Fruit fly (Drosophila melanogaster) whole organism, prepupa: ENCODE measurements around the gene P5cr.

ENCODE experiments used
- CG10631 ChIP-seq: fragments of 200-800 bp; sonication (Bioruptor generic); optimal IDR thresholded peaks from 2 replicates; lab custom pipeline; 2016; ENCODE audit warnings: missing biosample characterization, missing genetic modification characterization
- CG10669 ChIP-seq: fragments of 200-800 bp; sonication (Bioruptor generic); optimal IDR thresholded peaks from 3 replicates; lab custom pipeline; 2018; ENCODE audit warnings: missing biosample characterization, mild to moderate bottlenecking, missing genetic modification characterization, moderate library complexity
- CG15336 ChIP-seq: fragments of 200-800 bp; sonication (Bioruptor generic); IDR thresholded peaks from 2 replicates; pipeline ENCODE4 v1.3.6; 2022; ENCODE audit warnings: missing biosample characterization, missing genetic modification characterization
- CG1621 ChIP-seq: fragments of 200-800 bp; sonication (Bioruptor generic); optimal IDR thresholded peaks from 3 replicates; lab custom pipeline; 2018; ENCODE audit warnings: missing biosample characterization, mild to moderate bottlenecking, missing genetic modification characterization
- CG16779 ChIP-seq: fragments of 200-800 bp; sonication (Bioruptor generic); optimal IDR thresholded peaks from 3 replicates; lab custom pipeline; 2017; ENCODE audit warnings: missing biosample characterization, mild to moderate bottlenecking, missing genetic modification characterization
- CG31627 ChIP-seq: fragments of 200-800 bp; sonication (Bioruptor generic); optimal IDR thresholded peaks from 3 replicates; lab custom pipeline; 2016; ENCODE audit warnings: missing biosample characterization, missing genetic modification characterization
- CG32006 ChIP-seq: fragments of 200-800 bp; sonication (Bioruptor generic); optimal IDR thresholded peaks from 3 replicates; lab custom pipeline; 2017; ENCODE audit warnings: missing biosample characterization, mild to moderate bottlenecking, missing genetic modification characterization
- CG34406 ChIP-seq: fragments of 200-800 bp; sonication (Bioruptor generic); optimal IDR thresholded peaks from 3 replicates; lab custom pipeline; 2016; ENCODE audit warnings: missing biosample characterization, missing genetic modification characterization
- CG4318 ChIP-seq: fragments of 200-800 bp; sonication (Bioruptor generic); optimal IDR thresholded peaks from 3 replicates; lab custom pipeline; 2017; ENCODE audit warnings: missing biosample characterization, mild to moderate bottlenecking, missing genetic modification characterization
- CG6163 ChIP-seq: fragments of 200-800 bp; sonication (Bioruptor generic); IDR thresholded peaks from 3 replicates; pipeline ENCODE4 v1.3.6; 2022; ENCODE audit warnings: missing biosample characterization, missing genetic modification characterization
- CG6276 ChIP-seq: fragments of 200-800 bp; sonication (Bioruptor generic); optimal IDR thresholded peaks from 2 replicates; lab custom pipeline; 2017; ENCODE audit warnings: missing biosample characterization, mild to moderate bottlenecking, missing genetic modification characterization
- CG6792 ChIP-seq: fragments of 200-800 bp; sonication (Bioruptor generic); optimal IDR thresholded peaks from 3 replicates; lab custom pipeline; 2016; ENCODE audit warnings: missing biosample characterization, missing genetic modification characterization
- CG6854 ChIP-seq: fragments of 200-800 bp; sonication (Bioruptor generic); optimal IDR thresholded peaks from 2 replicates; lab custom pipeline; 2017; ENCODE audit warnings: missing biosample characterization, mild to moderate bottlenecking, missing genetic modification characterization
- CG7368 ChIP-seq: fragments of 200-800 bp; sonication (Bioruptor generic); optimal IDR thresholded peaks from 3 replicates; lab custom pipeline; 2016; ENCODE audit warnings: missing biosample characterization, missing genetic modification characterization
- CG8119 ChIP-seq: fragments of 200-800 bp; sonication (Bioruptor generic); IDR thresholded peaks from 3 replicates; pipeline ENCODE4 v1.3.6; 2022; ENCODE audit warnings: missing biosample characterization, missing genetic modification characterization
- CG8632 ChIP-seq: fragments of 200-800 bp; sonication (Bioruptor generic); optimal IDR thresholded peaks from 3 replicates; lab custom pipeline; 2016; ENCODE audit warnings: missing biosample characterization, missing genetic modification characterization
- Eip75B ChIP-seq: fragments of 200-800 bp; sonication (Bioruptor generic); optimal IDR thresholded peaks from 3 replicates; lab custom pipeline; 2016; ENCODE audit warnings: missing biosample characterization, missing genetic modification characterization
- Eip93F ChIP-seq: fragments of 200-800 bp; sonication (Bioruptor generic); optimal IDR thresholded peaks from 2 replicates; lab custom pipeline; 2016; ENCODE audit warnings: missing biosample characterization, mild to moderate bottlenecking, missing genetic modification characterization
- Ets21C ChIP-seq: fragments of 200-800 bp; sonication (Bioruptor generic); optimal IDR thresholded peaks from 3 replicates; lab custom pipeline; 2016; ENCODE audit warnings: missing biosample characterization, missing genetic modification characterization
- Ets96B ChIP-seq: fragments of 200-800 bp; optimal IDR thresholded peaks from 2 replicates; lab custom pipeline; 2019; ENCODE audit warnings: missing biosample characterization, mild to moderate bottlenecking, missing genetic modification characterization, moderate library complexity
- Hr39 ChIP-seq: fragments of 200-800 bp; sonication (Bioruptor generic); optimal IDR thresholded peaks from 2 replicates; lab custom pipeline; 2016; ENCODE audit warnings: missing biosample characterization, missing genetic modification characterization
- Hr4 ChIP-seq: fragments of 200-800 bp; sonication (Bioruptor generic); optimal IDR thresholded peaks from 3 replicates; lab custom pipeline; 2016; ENCODE audit warnings: missing biosample characterization, missing genetic modification characterization
- Lpt ChIP-seq: fragments of 200-800 bp; sonication (Bioruptor generic); optimal IDR thresholded peaks from 3 replicates; lab custom pipeline; 2016; ENCODE audit warnings: missing biosample characterization, missing genetic modification characterization
- Met ChIP-seq: fragments of 200-800 bp; sonication (Bioruptor generic); optimal IDR thresholded peaks from 3 replicates; lab custom pipeline; 2016; ENCODE audit warnings: missing biosample characterization, missing genetic modification characterization
- OdsH ChIP-seq: fragments of 200-800 bp; sonication (Bioruptor generic); optimal IDR thresholded peaks from 3 replicates; lab custom pipeline; 2016; ENCODE audit warnings: missing biosample characterization, missing genetic modification characterization
- Smox ChIP-seq: fragments of 200-800 bp; sonication (Bioruptor generic); optimal IDR thresholded peaks from 3 replicates; lab custom pipeline; 2016; ENCODE audit warnings: missing biosample characterization, missing genetic modification characterization
- Sox102F ChIP-seq: fragments of 200-800 bp; sonication (Bioruptor generic); optimal IDR thresholded peaks from 2 replicates; lab custom pipeline; 2016; ENCODE audit warnings: missing biosample characterization, mild to moderate bottlenecking, missing genetic modification characterization
- Sox14 ChIP-seq: fragments of 200-800 bp; sonication (Bioruptor generic); optimal IDR thresholded peaks from 3 replicates; lab custom pipeline; 2016; ENCODE audit warnings: missing biosample characterization, missing genetic modification characterization
- Sox15 ChIP-seq: fragments of 200-800 bp; sonication (Bioruptor generic); optimal IDR thresholded peaks from 3 replicates; lab custom pipeline; 2016; ENCODE audit warnings: missing biosample characterization, missing genetic modification characterization
- achi ChIP-seq: fragments of 200-800 bp; sonication (Bioruptor generic); optimal IDR thresholded peaks from 3 replicates; lab custom pipeline; 2016; ENCODE audit warnings: missing biosample characterization, missing genetic modification characterization
- acj6 ChIP-seq: fragments of 200-800 bp; sonication (Bioruptor generic); optimal IDR thresholded peaks from 3 replicates; lab custom pipeline; 2016; ENCODE audit warnings: missing biosample characterization, missing genetic modification characterization
- eg ChIP-seq: fragments of 200-800 bp; sonication (Bioruptor generic); IDR thresholded peaks from 3 replicates; pipeline ENCODE4 v1.3.6; 2022; ENCODE audit warnings: missing biosample characterization, missing genetic modification characterization
- esn ChIP-seq: fragments of 200-800 bp; sonication (Bioruptor generic); optimal IDR thresholded peaks from 2 replicates; lab custom pipeline; 2016; ENCODE audit warnings: missing biosample characterization, mild to moderate bottlenecking, missing genetic modification characterization, moderate library complexity
- fd59A ChIP-seq: fragments of 200-800 bp; sonication (Bioruptor generic); optimal IDR thresholded peaks from 2 replicates; lab custom pipeline; 2017; ENCODE audit warnings: missing biosample characterization, mild to moderate bottlenecking, missing genetic modification characterization, missing genetic modification reagents
- fd85E ChIP-seq: fragments of 200-800 bp; sonication (Bioruptor generic); optimal IDR thresholded peaks from 3 replicates; lab custom pipeline; 2016; ENCODE audit warnings: missing biosample characterization, missing genetic modification characterization
- fkh ChIP-seq: fragments of 200-800 bp; sonication (Bioruptor generic); optimal IDR thresholded peaks from 3 replicates; lab custom pipeline; 2017; ENCODE audit warnings: missing biosample characterization, mild to moderate bottlenecking, missing genetic modification characterization, moderate library complexity
- lz ChIP-seq: fragments of 200-800 bp; sonication (Bioruptor generic); optimal IDR thresholded peaks from 3 replicates; lab custom pipeline; 2016; ENCODE audit warnings: missing biosample characterization, missing genetic modification characterization
- net ChIP-seq: fragments of 200-800 bp; sonication (Bioruptor generic); optimal IDR thresholded peaks from 3 replicates; lab custom pipeline; 2016; ENCODE audit warnings: missing biosample characterization, missing genetic modification characterization
- pdm3 ChIP-seq: fragments of 200-800 bp; sonication (Bioruptor generic); optimal IDR thresholded peaks from 3 replicates; lab custom pipeline; 2016; ENCODE audit warnings: missing biosample characterization, missing genetic modification characterization
- spab ChIP-seq: fragments of 200-800 bp; sonication (Bioruptor generic); optimal IDR thresholded peaks from 2 replicates; lab custom pipeline; 2017; ENCODE audit warnings: missing biosample characterization, mild to moderate bottlenecking, missing genetic modification characterization, missing genetic modification reagents
- ss ChIP-seq, 2 experiments: fragments of 200-800 bp; sonication (Bioruptor generic); optimal IDR thresholded peaks; 2 replicates in 1 of 2; 3 replicates in 1 of 2; lab custom pipeline; 2017 to 2018; ENCODE audit warnings: mild to moderate bottlenecking in 2 of 2, missing biosample characterization in 2 of 2, missing genetic modification characterization in 2 of 2, moderate library complexity in 1 of 2
- svp ChIP-seq: fragments of 200-800 bp; sonication (Bioruptor generic); peaks from one replicate; lab custom pipeline; 2016; ENCODE audit warnings: missing biosample characterization, missing genetic modification characterization
- topi ChIP-seq: fragments of 200-800 bp; sonication (Bioruptor generic); optimal IDR thresholded peaks from 3 replicates; lab custom pipeline; 2016; ENCODE audit warnings: missing biosample characterization, missing genetic modification characterization
- vri ChIP-seq: fragments of 200-800 bp; sonication (Bioruptor generic); optimal IDR thresholded peaks from 3 replicates; lab custom pipeline; 2016; ENCODE audit warnings: missing biosample characterization, mild to moderate bottlenecking, missing genetic modification characterization

P5cr gene

DNA sequence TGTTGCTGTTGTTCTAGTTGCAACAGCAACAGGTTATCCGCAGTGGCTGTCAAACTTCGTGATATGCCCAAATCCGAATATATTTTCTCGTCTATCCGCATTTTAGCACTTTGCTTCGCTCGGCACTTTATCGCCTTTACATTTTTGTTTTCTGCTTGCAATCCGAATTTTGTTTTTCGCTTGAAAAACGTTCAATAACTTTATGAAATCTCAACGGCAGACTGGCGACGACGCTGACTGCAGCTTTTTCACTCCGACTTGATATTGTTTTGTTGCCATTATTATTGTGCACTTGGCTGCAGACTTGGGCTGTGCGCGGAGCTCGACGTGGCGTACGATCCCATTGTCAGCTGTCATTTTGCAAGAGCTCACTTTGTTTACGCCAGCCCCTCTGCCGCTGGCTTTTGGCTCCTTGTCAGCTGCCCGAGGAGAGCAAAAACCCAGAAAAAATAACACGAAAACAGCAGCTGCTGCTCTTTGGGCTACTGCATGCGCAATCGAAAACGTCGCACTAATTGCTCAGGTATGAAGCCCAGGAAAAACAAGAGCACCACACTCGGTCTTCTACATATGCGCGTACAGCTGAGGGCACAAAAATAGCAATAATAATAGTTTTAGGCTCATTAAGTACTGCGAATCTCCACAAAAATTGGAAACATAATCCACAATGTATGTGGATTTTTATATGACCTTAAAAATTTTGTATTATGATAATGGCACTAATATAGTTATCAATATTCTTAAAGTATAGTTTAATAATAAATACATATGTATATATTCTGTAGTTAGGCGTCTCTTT is 42.4 kb upstream of the P5cr start (continued):
- TF ChIP-seq acj6 (peak; percentile 41), topi (GFP tag; lab: Kevin White, UChicago) (no peak), Sox14 (GFP tag; lab: Kevin White, UChicago) (peak; percentile 51), Met (peak; percentile 16), CG15336 (GFP tag; lab: Robert Waterston, UW) (peak; percentile 52), spab (no peak), svp (GFP tag; lab: Kevin White, UChicago) (peak; percentile 83), CG16779 (tag; lab: Kevin White, UChicago) (no peak), CG34406 (GFP tag; lab: Kevin White, UChicago) (peak; percentile 34), CG6854 (GFP tag; lab: Kevin White, UChicago) (no peak), fkh (GFP tag; lab: Kevin White, UChicago) (no peak), CG4318 (GFP tag; lab: Kevin White, UChicago) (peak; percentile 5), CG6276 (GFP tag; lab: Kevin White, UChicago) (peak; percentile 42)

- TF ChIP-seq CG7368 (GFP tag; lab: Kevin White, UChicago), result peak; percentile 32
- peak; percentile 41 for TF ChIP-seq CG10669 (GFP tag; lab: Kevin White, UChicago)
- peak; percentile 61; the same call in 1 of the 2 replicates for TF ChIP-seq CG15336 (GFP tag; lab: Robert Waterston, UW)
- TF ChIP-seq CG32006 (GFP tag; lab: Kevin White, UChicago), result peak; percentile 72
- TF ChIP-seq svp (GFP tag; lab: Kevin White, UChicago), result peak; percentile 16
- no peak for TF ChIP-seq Ets96B
- peak; percentile 25 for TF ChIP-seq CG4318 (GFP tag; lab: Kevin White, UChicago)
- peak; percentile 7 for TF ChIP-seq Sox15 (GFP tag; lab: Kevin White, UChicago)
- TF ChIP-seq topi (GFP tag; lab: Kevin White, UChicago), result peak; percentile 38
- TF ChIP-seq Hr4 (GFP tag; lab: Kevin White, UChicago), result peak; percentile 47
- TF ChIP-seq OdsH (GFP tag; lab: Kevin White, UChicago), result peak; percentile 22
- TF ChIP-seq fkh (GFP tag; lab: Kevin White, UChicago), result peak; percentile 71
- no peak for TF ChIP-seq CG6854 (GFP tag; lab: Kevin White, UChicago)
- TF ChIP-seq pdm3 (GFP tag; lab: Kevin White, UChicago), result peak; percentile 51
- peak; percentile 46 for TF ChIP-seq esn
- TF ChIP-seq CG6276 (GFP tag; lab: Kevin White, UChicago), result peak; percentile 39
- no peak for TF ChIP-seq Smox (GFP tag; lab: Kevin White, UChicago)
- peak; percentile 68 for TF ChIP-seq Lpt (GFP tag; lab: Kevin White, UChicago)
- no peak for TF ChIP-seq Eip75B (GFP tag; lab: Kevin White, UChicago)
- peak; percentile 19 for TF ChIP-seq fd59A (GFP tag; lab: Kevin White, UChicago)
- TF ChIP-seq vri, result no peak
- peak; percentile 60 for TF ChIP-seq net (GFP tag; lab: Kevin White, UChicago)
- no peak for TF ChIP-seq Met
- TF ChIP-seq CG1621 (tag; lab: Kevin White, UChicago), result peak; percentile 56
- no peak for TF ChIP-seq Hr39 (GFP tag; lab: Kevin White, UChicago)
- no peak for TF ChIP-seq CG31627 (GFP tag; lab: Kevin White, UChicago)
- peak; percentile 13 for TF ChIP-seq CG34406 (GFP tag; lab: Kevin White, UChicago)
- no peak for TF ChIP-seq CG8632 (GFP tag; lab: Kevin White, UChicago)
- TF ChIP-seq Ets21C (GFP tag; lab: Kevin White, UChicago), result no peak
- peak; percentile 12 for TF ChIP-seq CG6792 (GFP tag; lab: Kevin White, UChicago)
- TF ChIP-seq ss (GFP tag; optimal IDR thresholded peaks at IDR 0.05; lab: Kevin White, UChicago), result no peak
- TF ChIP-seq fd85E (GFP tag; lab: Kevin White, UChicago), result no peak
- TF ChIP-seq eg (GFP tag; lab: Robert Waterston, UW), result peak; percentile 37; the same call in 2 of the 3 replicates
- peak; percentile 13 for TF ChIP-seq CG10631 (GFP tag; lab: Kevin White, UChicago)
- TF ChIP-seq achi (GFP tag; lab: Kevin White, UChicago), result peak; percentile 39
- TF ChIP-seq CG6163, result no peak
- TF ChIP-seq CG16779 (tag; lab: Kevin White, UChicago), result no peak
- TF ChIP-seq CG8119, result peak; percentile 64
- peak; percentile 2 for TF ChIP-seq lz
- no peak for TF ChIP-seq Eip93F (GFP tag; lab: Kevin White, UChicago)
- peak; percentile 17 for TF ChIP-seq acj6
- TF ChIP-seq Sox14 (GFP tag; lab: Kevin White, UChicago), result peak; percentile 53
- no peak for TF ChIP-seq Sox102F (GFP tag; lab: Kevin White, UChicago)
Measured at dm6 chr3R:18987428-18988416, 41.0 kb upstream of the P5cr start.
